Worm (Caenorhabditis elegans) whole organism, L1 larva: ENCODE data around the gene clp-1.

ENCODE experiments used
- nhr-12 ChIP-seq: sonication (generic microtip); optimal IDR thresholded peaks from 2 replicates; lab custom pipeline; 2017; ENCODE audit warnings: missing biosample characterization, missing genetic modification characterization
- pqm-1 ChIP-seq: sonication (generic microtip); optimal IDR thresholded peaks from 3 replicates; lab custom pipeline; 2017; ENCODE audit warnings: missing biosample characterization, missing genetic modification characterization

DNA sequence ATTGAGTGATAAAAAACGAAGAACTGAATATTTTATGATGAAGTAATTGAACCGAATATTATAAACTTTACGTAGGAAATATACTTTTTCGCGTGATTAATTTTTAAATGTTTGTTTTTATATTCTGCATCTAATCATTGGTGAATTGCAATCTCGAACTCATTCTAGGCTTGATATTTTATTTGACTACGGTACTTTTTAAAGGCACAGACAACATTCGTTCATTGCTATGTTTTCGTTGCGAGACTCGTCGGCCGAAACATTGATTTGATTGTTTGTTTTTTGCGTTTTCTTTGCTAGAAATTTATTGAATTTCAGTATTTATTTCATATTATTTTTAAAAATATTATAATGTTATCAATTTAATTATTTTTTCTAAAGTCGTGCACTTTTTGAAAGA lies 2.0 kb upstream of the clp-1 start, which contains the start of gene C06G4.4:
- no peak for TF ChIP-seq pqm-1 (tag; lab: Kevin White, UChicago)
- TF ChIP-seq nhr-12 (tag; lab: Kevin White, UChicago) = no peak
